Fruit fly (Drosophila melanogaster) whole organism, embryonic: ENCODE measurements around the gene CG1138.

ENCODE experiments used
- Antp ChIP-seq: fragments of 200-800 bp; sonication (Bioruptor generic); optimal IDR thresholded peaks from 3 replicates; lab custom pipeline; 2016; ENCODE audit warnings: missing biosample characterization, missing genetic modification characterization
- CG11456 ChIP-seq: fragments of 200-800 bp; sonication (Bioruptor generic); IDR thresholded peaks from 3 replicates; pipeline ENCODE4 v1.3.6; 2022; ENCODE audit warnings: missing biosample characterization, missing genetic modification characterization
- CG11695 ChIP-seq: fragments of 200-800 bp; sonication (Bioruptor generic); IDR thresholded peaks from 3 replicates; pipeline ENCODE4 v1.3.6; 2022; ENCODE audit warnings: missing biosample characterization, missing genetic modification characterization
- CG12071 ChIP-seq: fragments of 200-800 bp; sonication (Bioruptor generic); optimal IDR thresholded peaks from 3 replicates; lab custom pipeline; 2018; ENCODE audit warnings: missing biosample characterization, mild to moderate bottlenecking, missing genetic modification characterization
- CG12219 ChIP-seq: fragments of 200-800 bp; sonication (Bioruptor generic); optimal IDR thresholded peaks from 3 replicates; lab custom pipeline; 2018; ENCODE audit warnings: missing biosample characterization, mild to moderate bottlenecking, missing genetic modification characterization
- CG14667 ChIP-seq: fragments of 200-800 bp; sonication (Bioruptor generic); IDR thresholded peaks from 2 replicates; pipeline ENCODE4 v1.3.6; 2022; ENCODE audit warnings: missing biosample characterization, missing genetic modification characterization
- CG14965 ChIP-seq: fragments of 200-800 bp; sonication (Bioruptor generic); optimal IDR thresholded peaks from 2 replicates; lab custom pipeline; 2016; ENCODE audit warnings: missing biosample characterization, missing genetic modification characterization, borderline replicate concordance
- CG18764 ChIP-seq: fragments of 200-800 bp; sonication (Bioruptor generic); optimal IDR thresholded peaks from 3 replicates; lab custom pipeline; 2016; ENCODE audit warnings: missing biosample characterization, missing genetic modification characterization
- CG32532 ChIP-seq: fragments of 200-800 bp; sonication (Bioruptor generic); IDR thresholded peaks from 2 replicates; pipeline ENCODE4 v1.3.6; 2022; ENCODE audit warnings: missing biosample characterization, missing genetic modification characterization
- CG3407 ChIP-seq: fragments of 200-800 bp; sonication (Bioruptor generic); optimal IDR thresholded peaks from 2 replicates; lab custom pipeline; 2018; ENCODE audit warnings: missing biosample characterization, mild to moderate bottlenecking, missing genetic modification characterization
- CG7271 ChIP-seq: fragments of 200-800 bp; sonication (Bioruptor generic); optimal IDR thresholded peaks from 2 replicates; lab custom pipeline; 2018; ENCODE audit warnings: missing biosample characterization, mild to moderate bottlenecking, missing genetic modification characterization, moderate library complexity
- D19B ChIP-seq: fragments of 200-800 bp; sonication (Bioruptor generic); optimal IDR thresholded peaks from 2 replicates; lab custom pipeline; 2017; ENCODE audit warnings: missing biosample characterization, mild to moderate bottlenecking, missing genetic modification characterization
- Ets65A ChIP-seq: fragments of 200-800 bp; sonication (Bioruptor generic); peaks from one replicate; lab custom pipeline; 2016; ENCODE audit warnings: missing biosample characterization, missing genetic modification characterization
- GATAe ChIP-seq: fragments of 200-800 bp; sonication (Bioruptor generic); conservative IDR thresholded peaks from 2 replicates; pipeline ENCODE4 v1.3.6; 2022; ENCODE audit warnings: missing biosample characterization, missing genetic modification characterization
- Hsf ChIP-seq: fragments of 200-800 bp; sonication (Bioruptor generic); optimal IDR thresholded peaks from 3 replicates; lab custom pipeline; 2016; ENCODE audit warnings: missing biosample characterization, missing genetic modification characterization
- Myb ChIP-seq: fragments of 200-800 bp; sonication (Bioruptor generic); optimal IDR thresholded peaks from 2 replicates; lab custom pipeline; 2016; ENCODE audit warnings: missing biosample characterization, missing genetic modification characterization
- Opbp ChIP-seq: fragments of 200-800 bp; sonication (Bioruptor generic); IDR thresholded peaks from 3 replicates; pipeline ENCODE4 v1.3.6; 2022; ENCODE audit warnings: missing biosample characterization, missing genetic modification characterization; ENCODE audit not compliant: partially characterized antibody
- Optix ChIP-seq: fragments of 200-800 bp; sonication (Bioruptor generic); IDR thresholded peaks from 3 replicates; pipeline ENCODE4 v1.3.6; 2022; ENCODE audit warnings: missing biosample characterization, missing genetic modification characterization
- Rx ChIP-seq: fragments of 200-800 bp; sonication (Bioruptor generic); IDR thresholded peaks from 2 replicates; pipeline ENCODE4 v1.3.6; 2022; ENCODE audit warnings: missing biosample characterization, missing genetic modification characterization
- Stat92E ChIP-seq, 3 experiments: fragments of >200 bp in 2 of 3; fragments of 200-800 bp in 1 of 3; sonication (Bioruptor generic) in 1 of 3; optimal IDR thresholded peaks; 2 replicates each; lab custom pipeline; 2017 to 2019; ENCODE audit warnings: missing biosample characterization in 3 of 3, missing genetic modification characterization in 3 of 3, mild to moderate bottlenecking in 1 of 3, moderate library complexity in 1 of 3
- abd-A ChIP-seq: fragments of 200-800 bp; sonication (Bioruptor generic); optimal IDR thresholded peaks from 3 replicates; lab custom pipeline; 2019; ENCODE audit warnings: missing biosample characterization, mild to moderate bottlenecking, missing genetic modification characterization, moderate library complexity
- br ChIP-seq: fragments of >200 bp; optimal IDR thresholded peaks from 2 replicates; lab custom pipeline; 2017
- crol ChIP-seq: fragments of 200-800 bp; sonication (Bioruptor generic); IDR thresholded peaks from 2 replicates; pipeline ENCODE4 v1.3.6; 2022; ENCODE audit warnings: missing biosample characterization, missing genetic modification characterization
- cwo ChIP-seq: fragments of 200-800 bp; sonication (Bioruptor generic); optimal IDR thresholded peaks from 3 replicates; lab custom pipeline; 2017; ENCODE audit warnings: missing biosample characterization, missing genetic modification characterization, mild to moderate bottlenecking, moderate library complexity, missing genetic modification reagents
- dimm ChIP-seq: fragments of 200-800 bp; sonication (Bioruptor generic); IDR thresholded peaks from 2 replicates; pipeline ENCODE4 v1.3.6; 2022; ENCODE audit warnings: missing biosample characterization, missing genetic modification characterization
- dm ChIP-seq: fragments of 200-800 bp; sonication (Bioruptor generic); optimal IDR thresholded peaks from 3 replicates; lab custom pipeline; 2016; ENCODE audit warnings: missing biosample characterization, missing genetic modification characterization
- en ChIP-seq: fragments of 200-800 bp; sonication (Bioruptor generic); optimal IDR thresholded peaks from 2 replicates; lab custom pipeline; 2016; ENCODE audit warnings: missing biosample characterization, missing genetic modification characterization
- exex ChIP-seq: fragments of 200-800 bp; sonication (Bioruptor generic); optimal IDR thresholded peaks from 4 replicates; lab custom pipeline; 2018; ENCODE audit warnings: missing biosample characterization, mild to moderate bottlenecking, missing genetic modification characterization, moderate library complexity
- grn ChIP-seq: fragments of 200-800 bp; sonication (Bioruptor generic); optimal IDR thresholded peaks from 3 replicates; lab custom pipeline; 2017; ENCODE audit warnings: missing biosample characterization, missing genetic modification characterization
- hbn ChIP-seq: fragments of 200-800 bp; sonication (Bioruptor generic); IDR thresholded peaks from 2 replicates; pipeline ENCODE4 v1.3.6; 2022; ENCODE audit warnings: missing biosample characterization, missing genetic modification characterization; ENCODE audit not compliant: partially characterized antibody
- pita ChIP-seq: fragments of 200-800 bp; sonication (Bioruptor generic); optimal IDR thresholded peaks from 2 replicates; lab custom pipeline; 2017; ENCODE audit warnings: missing biosample characterization, mild to moderate bottlenecking, missing genetic modification characterization
- pros ChIP-seq: fragments of 200-800 bp; sonication (Bioruptor generic); optimal IDR thresholded peaks from 3 replicates; lab custom pipeline; 2019; ENCODE audit warnings: missing biosample characterization, mild to moderate bottlenecking, missing genetic modification characterization, moderate library complexity
- repo ChIP-seq: fragments of 200-800 bp; sonication (Bioruptor generic); optimal IDR thresholded peaks from 2 replicates; lab custom pipeline; 2016; ENCODE audit warnings: missing biosample characterization, missing genetic modification characterization
- sc ChIP-seq, 3 experiments: fragments of >200 bp in 2 of 3; fragments of 200-800 bp in 1 of 3; sonication (Bioruptor generic) in 1 of 3; optimal IDR thresholded peaks; 2 replicates in 2 of 3; 3 replicates in 1 of 3; lab custom pipeline; 2017; ENCODE audit warnings: mild to moderate bottlenecking in 1 of 3, missing biosample characterization in 1 of 3, missing genetic modification characterization in 1 of 3, missing genetic modification reagents in 1 of 3
- sens-2 ChIP-seq: fragments of 200-800 bp; sonication (Bioruptor generic); IDR thresholded peaks from 2 replicates; pipeline ENCODE4 v1.3.6; 2022; ENCODE audit warnings: missing biosample characterization, missing genetic modification characterization
- sug ChIP-seq: fragments of 200-800 bp; optimal IDR thresholded peaks from 2 replicates; lab custom pipeline; 2019; ENCODE audit warnings: missing biosample characterization, mild to moderate bottlenecking, missing genetic modification characterization, moderate library complexity
- twi ChIP-seq: fragments of 200-800 bp; optimal IDR thresholded peaks from 2 replicates; lab custom pipeline; 2019; ENCODE audit warnings: missing biosample characterization, mild to moderate bottlenecking, missing genetic modification characterization, moderate library complexity
- vfl ChIP-seq: fragments of 200-800 bp; sonication (Bioruptor generic); optimal IDR thresholded peaks from 2 replicates; lab custom pipeline; 2016; ENCODE audit warnings: missing biosample characterization, missing genetic modification characterization
- wek ChIP-seq: fragments of 200-800 bp; sonication (Bioruptor generic); optimal IDR thresholded peaks from 3 replicates; lab custom pipeline; 2018; ENCODE audit warnings: missing biosample characterization, mild to moderate bottlenecking, missing genetic modification characterization, moderate library complexity
- zen ChIP-seq: fragments of 200-800 bp; sonication (Bioruptor generic); optimal IDR thresholded peaks from 3 replicates; lab custom pipeline; 2018; ENCODE audit warnings: missing biosample characterization, mild to moderate bottlenecking, missing genetic modification characterization, moderate library complexity
- zen2 ChIP-seq: fragments of 200-800 bp; sonication (Bioruptor generic); IDR thresholded peaks from 3 replicates; pipeline ENCODE4 v1.3.6; 2022; ENCODE audit warnings: missing biosample characterization, missing genetic modification characterization; ENCODE audit not compliant: partially characterized antibody

The CG1138 gene

dm6 chr3R:6644334-6644733 lies 46.5 kb upstream of the CG1138 start, which contains the start of gene Ass:
TSS of gene Ass (minus strand) at chr3R:6644434.
- TF ChIP-seq D19B (GFP tag; lab: Kevin White, UChicago) (peak; percentile 85), exex (tag; lab: Kevin White, UChicago) (peak; percentile 13), CG12071 (no peak), grn (GFP tag; lab: Kevin White, UChicago) (peak; percentile 23), Ets65A (GFP tag; lab: Kevin White, UChicago) (peak; percentile 11), CG7271 (tag; lab: Kevin White, UChicago) (no peak), Myb (GFP tag; lab: Kevin White, UChicago) (no peak), GATAe (GFP tag; lab: Robert Waterston, UW) (peak; percentile 49)

dm6 chr3R:6640932-6641331 lies 43.1 kb upstream of the CG1138 start, which contains the start of gene CG31286:
TSS of gene CG31286 (plus strand) at chr3R:6641232.
- TF ChIP-seq wek (GFP tag; lab: Kevin White, UChicago) (no peak), CG12219 (GFP tag; lab: Kevin White, UChicago) (no peak), br (no peak), CG14965 (GFP tag; lab: Kevin White, UChicago) (no peak), CG11456 (GFP tag; lab: Robert Waterston, UW) (no peak), Rx (no peak), Hsf (no peak), repo (GFP tag; lab: Kevin White, UChicago) (no peak), twi (tag; lab: Kevin White, UChicago) (no peak), CG14667 (GFP tag; lab: Robert Waterston, UW) (no peak), CG11695 (GFP tag; lab: Robert Waterston, UW) (no peak), sens-2 (GFP tag; lab: Robert Waterston, UW) (no peak), en (GFP tag; lab: Kevin White, UChicago) (no peak), zen2 (GFP tag; lab: Robert Waterston, UW) (no peak), Antp (GFP tag; lab: Kevin White, UChicago) (no peak), zen (tag; lab: Kevin White, UChicago) (no peak), Optix (no peak)

- TF ChIP-seq CG32532 (no peak), pros (no peak), crol (GFP tag; lab: Robert Waterston, UW) (no peak), hbn (GFP tag; lab: Robert Waterston, UW) (no peak), abd-A (tag; lab: Kevin White, UChicago) (no peak), dimm (no peak)
These were observed 32.0 kb upstream of the CG1138 start, which contains the start of gene sunz for dm6 chr3R:6629851-6630250. TSS of gene sunz (plus strand) at chr3R:6630151.

- TF ChIP-seq sug (tag; lab: Kevin White, UChicago) = no peak
- no peak for TF ChIP-seq CG3407 (GFP tag; lab: Kevin White, UChicago)
- TF ChIP-seq pita = no peak
- TF ChIP-seq, all 482 proteins: peak for 0
These were observed 31.4 kb upstream of the CG1138 start, which contains the start of gene CG15177 for dm6 chr3R:6629221-6629620. TSS of gene CG15177 (minus strand) at chr3R:6629321.

- TF ChIP-seq Stat92E (GFP tag; optimal IDR thresholded peaks at IDR 0.05; lab: Kevin White, UChicago) = no peak
- TF ChIP-seq sc (optimal IDR thresholded peaks at IDR 0.05; lab: Kevin White, UChicago) = no peak
- no peak for TF ChIP-seq sc (GFP tag; optimal IDR thresholded peaks at IDR 0.05; lab: Kevin White, UChicago)
- TF ChIP-seq vfl = no peak
- TF ChIP-seq cwo (GFP tag; lab: Kevin White, UChicago) = no peak
- TF ChIP-seq CG18764 = no peak
- no peak for TF ChIP-seq Opbp (GFP tag; lab: Robert Waterston, UW)
- no peak for TF ChIP-seq dm
These were observed 30.0 kb upstream of the CG1138 start, which contains the start of gene sowi for dm6 chr3R:6627800-6628199. TSS of gene sowi (minus strand) at chr3R:6627900.
